Worm (Caenorhabditis elegans): ENCODE data around the gene mars-1.

The mars-1 gene

DNA sequence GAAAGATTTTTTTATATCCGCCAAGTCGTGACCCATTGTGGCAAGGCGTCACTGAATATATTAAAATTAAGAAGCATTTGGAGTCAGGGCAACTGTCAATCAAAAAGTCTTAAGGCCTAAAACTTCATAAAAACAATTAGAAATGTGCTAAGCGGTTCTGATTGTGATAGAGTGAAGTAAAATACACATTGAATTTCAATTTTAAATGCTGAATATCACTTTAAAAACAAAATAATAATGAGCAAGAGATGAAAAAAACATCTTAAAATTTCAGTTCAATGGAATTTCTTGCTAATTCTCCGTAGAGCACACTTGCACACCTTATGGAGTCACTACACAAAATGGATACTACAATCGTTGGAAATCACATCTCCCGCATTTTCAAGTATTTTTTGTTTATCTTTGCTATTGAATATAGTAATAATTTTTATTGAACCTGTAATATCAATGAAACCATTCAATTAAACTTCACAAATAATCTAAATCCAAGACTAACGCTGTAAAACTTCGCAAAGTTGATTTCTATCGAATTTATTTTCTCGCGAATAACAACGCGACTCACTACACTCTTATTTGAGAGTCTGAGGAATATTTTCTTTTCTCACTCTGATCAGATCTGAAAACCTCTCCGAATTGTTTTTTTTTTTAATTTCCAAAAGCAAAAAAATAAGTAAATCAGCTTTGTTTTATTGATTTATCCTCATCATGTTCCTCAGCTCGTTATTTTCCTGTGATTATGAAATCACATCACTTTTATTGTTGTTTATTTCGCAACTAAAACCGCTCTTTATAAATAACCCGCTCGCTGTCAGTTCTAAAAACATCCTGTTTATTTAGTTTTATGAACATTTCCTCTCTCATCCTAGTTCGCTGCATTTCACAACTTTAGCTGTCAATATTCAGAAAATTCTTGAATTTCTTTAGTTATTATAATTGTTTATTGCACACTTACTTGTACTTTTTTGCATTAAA is at the start of gene mars-1 (continued):
- TF ChIP-seq nhr-28 (tag; optimal IDR thresholded peaks at IDR 0.05) (peak; percentile 41), lin-1 (GFP tag; IDR thresholded peaks at IDR 0.05) (no peak), ztf-11 (tag; optimal IDR thresholded peaks at IDR 0.05) (no peak), dmd-6 (GFP tag; IDR thresholded peaks at IDR 0.05) (0 out of 2 replicates have a peak, but pooled peaks have one; percentile 20), mdl-1 (tag; optimal IDR thresholded peaks at IDR 0.05) (peak in 1 of 2 experiments; percentile 15), sdz-12 (GFP tag; optimal IDR thresholded peaks at IDR 0.05) (no peak), vab-7 (GFP tag; IDR thresholded peaks at IDR 0.05) (no peak)

DNA sequence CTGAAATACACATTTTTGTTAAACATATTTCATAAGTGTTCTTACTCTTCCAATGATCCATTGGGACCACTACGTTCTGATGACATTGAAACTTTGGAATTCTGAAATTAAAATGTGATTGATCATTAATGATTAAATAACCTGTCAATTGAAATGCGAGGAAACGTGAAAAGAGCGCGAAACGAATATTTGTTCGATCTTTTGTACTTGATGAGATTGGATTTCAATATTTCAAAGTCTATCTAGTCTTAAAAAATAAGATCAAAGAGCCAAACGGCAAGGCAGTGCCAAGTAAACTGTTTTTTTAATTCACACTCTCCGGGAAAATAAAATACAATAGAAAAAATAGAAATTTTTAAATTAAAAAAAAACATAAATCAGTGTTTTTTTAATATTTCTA is 46.6 kb upstream of the mars-1 start, which contains the start of gene ZK792.4:
TSS of gene ZK792.4 (minus strand) at position 101 of the 400 bp plus-strand sequence.
- TF ChIP-seq tra-1 (GFP tag; IDR thresholded peaks at IDR 0.05), result no peak
- no peak for TF ChIP-seq Y48G9A.11 (GFP tag; IDR thresholded peaks at IDR 0.05)
- no peak for TF ChIP-seq lin-39 (tag; optimal IDR thresholded peaks at IDR 0.05)
- TF ChIP-seq nhr-102 (tag; optimal IDR thresholded peaks at IDR 0.05), result no peak
- TF ChIP-seq duxl-1 (tag; optimal IDR thresholded peaks at IDR 0.05; ENCODE audit: poor library complexity), result no peak
- TF ChIP-seq nhr-10 (tag; optimal IDR thresholded peaks at IDR 0.05), result no peak
- TF ChIP-seq F37D6.2 (tag; optimal IDR thresholded peaks at IDR 0.05), result no peak
- no peak for TF ChIP-seq ceh-44 (GFP tag; IDR thresholded peaks at IDR 0.05)
- no peak for TF ChIP-seq fkh-10 (GFP tag; optimal IDR thresholded peaks at IDR 0.05)
- no peak for TF ChIP-seq nhr-111 (GFP tag; optimal IDR thresholded peaks at IDR 0.05)
- TF ChIP-seq pha-4 (GFP tag; IDR thresholded peaks at IDR 0.05), result no peak
- no peak for TF ChIP-seq pha-4 (tag; optimal IDR thresholded peaks at IDR 0.05)
- TF ChIP-seq Y75B8A.6 (GFP tag; IDR thresholded peaks at IDR 0.05), result no peak
- TF ChIP-seq rbr-2 (tag; optimal IDR thresholded peaks at IDR 0.05), result no peak
- no peak for TF ChIP-seq lin-38 (GFP tag; IDR thresholded peaks at IDR 0.05)
- TF ChIP-seq ZK546.5 (tag; optimal IDR thresholded peaks at IDR 0.05), result no peak
- TF ChIP-seq mxl-3 (GFP tag; optimal IDR thresholded peaks at IDR 0.05), result no peak
- no peak for TF ChIP-seq daf-8 (GFP tag; IDR thresholded peaks at IDR 0.05)
- no peak for TF ChIP-seq T20F7.1 (GFP tag; optimal IDR thresholded peaks at IDR 0.05)

- no peak for TF ChIP-seq ztf-11 (tag; optimal IDR thresholded peaks at IDR 0.05)
- TF ChIP-seq snpc-1.2 (GFP tag; IDR thresholded peaks at IDR 0.05), result no peak
- no peak for TF ChIP-seq ceh-82 (tag; optimal IDR thresholded peaks at IDR 0.05)
- no peak for TF ChIP-seq aha-1 (tag)
- no peak for TF ChIP-seq pqm-1 (tag; optimal IDR thresholded peaks at IDR 0.05)
- TF ChIP-seq fkh-10 (GFP tag; optimal IDR thresholded peaks at IDR 0.05), result no peak
- TF ChIP-seq F49E8.2 (tag; optimal IDR thresholded peaks at IDR 0.05; ENCODE audit: borderline replicate concordance), result no peak
- no peak for TF ChIP-seq mxl-2 (GFP tag; conservative IDR thresholded peaks at IDR 0.05)
- TF ChIP-seq tag-97 (GFP tag; IDR thresholded peaks at IDR 0.05), result no peak
- no peak for TF ChIP-seq spr-3 (GFP tag; optimal IDR thresholded peaks at IDR 0.05)
- TF ChIP-seq skn-1 (tag; optimal IDR thresholded peaks at IDR 0.05), result no peak
- TF ChIP-seq nhr-48 (tag; optimal IDR thresholded peaks at IDR 0.05), result no peak
- TF ChIP-seq mes-2 (tag; optimal IDR thresholded peaks at IDR 0.05; ENCODE audit: poor library complexity, severe bottlenecking), result no peak
- TF ChIP-seq unc-130 (GFP tag; optimal IDR thresholded peaks at IDR 0.05), result no peak
- TF ChIP-seq rbr-2 (tag; optimal IDR thresholded peaks at IDR 0.05), result no peak
- no peak for TF ChIP-seq daf-8 (GFP tag; IDR thresholded peaks at IDR 0.05)
- TF ChIP-seq tra-1 (GFP tag; IDR thresholded peaks at IDR 0.05), result no peak
- TF ChIP-seq F44E2.7 (GFP tag; IDR thresholded peaks at IDR 0.05), result no peak
- no peak for TF ChIP-seq gei-8 (GFP tag; optimal IDR thresholded peaks at IDR 0.05)
- TF ChIP-seq ceh-32 (tag; optimal IDR thresholded peaks at IDR 0.05; ENCODE audit: poor library complexity), result no peak
These were observed 40.8 kb upstream of the mars-1 start, which contains the start of gene inx-9 for ce11 chrIV:11676054-11676453. Gene inx-9 (plus strand): TSS chrIV:11676354.

All from whole organism, L4 larva.